Fruit fly (Drosophila melanogaster) whole organism, pupa: ENCODE measurements around the gene Tfb4.

Experiments used
- CG10348 ChIP-seq: fragments of 200-800 bp; sonication (Bioruptor generic); IDR thresholded peaks from 2 replicates; pipeline ENCODE4 v1.3.6; 2022; ENCODE audit warnings: missing biosample characterization, missing genetic modification characterization
- CG12605 ChIP-seq: fragments of 200-800 bp; sonication (Bioruptor generic); IDR thresholded peaks from 2 replicates; pipeline ENCODE4 v1.3.6; 2022; ENCODE audit warnings: missing biosample characterization, missing genetic modification characterization
- CG13204 ChIP-seq: fragments of 200-800 bp; sonication (Bioruptor generic); optimal IDR thresholded peaks from 2 replicates; lab custom pipeline; 2018; ENCODE audit warnings: missing biosample characterization, mild to moderate bottlenecking, missing genetic modification characterization, moderate library complexity
- CG14655 ChIP-seq: fragments of 200-800 bp; sonication (Bioruptor generic); optimal IDR thresholded peaks from 3 replicates; lab custom pipeline; 2017; ENCODE audit warnings: mild to moderate bottlenecking, missing biosample characterization, missing genetic modification reagents, missing genetic modification characterization
- CG15710 ChIP-seq: fragments of 200-800 bp; sonication (Bioruptor generic); optimal IDR thresholded peaks from 2 replicates; lab custom pipeline; 2018; ENCODE audit warnings: missing biosample characterization, mild to moderate bottlenecking, missing genetic modification characterization, moderate library complexity
- CG17806 ChIP-seq: fragments of 200-800 bp; sonication (Bioruptor generic); optimal IDR thresholded peaks from 2 replicates; lab custom pipeline; 2018; ENCODE audit warnings: missing biosample characterization, mild to moderate bottlenecking, missing genetic modification characterization, moderate library complexity
- CG32121 ChIP-seq: fragments of 200-800 bp; sonication (Bioruptor generic); IDR thresholded peaks from 2 replicates; pipeline ENCODE4 v1.3.6; 2022; ENCODE audit warnings: missing biosample characterization, missing genetic modification characterization
- CG34367 ChIP-seq: fragments of 200-800 bp; sonication (Bioruptor generic); optimal IDR thresholded peaks from 2 replicates; lab custom pipeline; 2018; ENCODE audit warnings: missing biosample characterization, mild to moderate bottlenecking, missing genetic modification characterization
- CG4496 ChIP-seq: fragments of 200-800 bp; sonication (Bioruptor generic); IDR thresholded peaks from 3 replicates; pipeline ENCODE4 v1.3.6; 2022; ENCODE audit warnings: missing biosample characterization, missing genetic modification characterization
- CG8159 ChIP-seq: fragments of 200-800 bp; sonication (Bioruptor generic); optimal IDR thresholded peaks from 3 replicates; lab custom pipeline; 2018; ENCODE audit warnings: missing biosample characterization, mild to moderate bottlenecking, missing genetic modification characterization, moderate library complexity
- CG8301 ChIP-seq: fragments of 200-800 bp; sonication (Bioruptor generic); optimal IDR thresholded peaks from 2 replicates; lab custom pipeline; 2018; ENCODE audit warnings: missing biosample characterization, mild to moderate bottlenecking, missing genetic modification characterization
- CG9948 ChIP-seq: fragments of 200-800 bp; sonication (Bioruptor generic); optimal IDR thresholded peaks from 2 replicates; lab custom pipeline; 2018; ENCODE audit warnings: missing biosample characterization, mild to moderate bottlenecking, missing genetic modification characterization, moderate library complexity
- D1 ChIP-seq: fragments of 200-800 bp; sonication (Bioruptor generic); optimal IDR thresholded peaks from 2 replicates; lab custom pipeline; 2018; ENCODE audit warnings: missing biosample characterization, mild to moderate bottlenecking, missing genetic modification characterization, moderate library complexity
- EcR ChIP-seq: fragments of 200-800 bp; sonication (Bioruptor generic); optimal IDR thresholded peaks from 3 replicates; lab custom pipeline; 2019; ENCODE audit warnings: missing biosample characterization, missing genetic modification characterization, mild to moderate bottlenecking, moderate library complexity, missing genetic modification reagents
- Ets98B ChIP-seq: fragments of 200-800 bp; sonication (Bioruptor generic); IDR thresholded peaks from 2 replicates; pipeline ENCODE4 v1.3.6; 2022; ENCODE audit warnings: missing biosample characterization, missing genetic modification characterization
- Pif1A ChIP-seq: fragments of 200-800 bp; sonication (Bioruptor generic); optimal IDR thresholded peaks from 3 replicates; lab custom pipeline; 2016; ENCODE audit warnings: missing biosample characterization, missing genetic modification characterization
- Pif1B ChIP-seq: fragments of 200-800 bp; sonication (Bioruptor generic); optimal IDR thresholded peaks from 3 replicates; lab custom pipeline; 2016; ENCODE audit warnings: missing biosample characterization, missing genetic modification characterization
- Snoo ChIP-seq: fragments of 200-800 bp; sonication (Bioruptor generic); optimal IDR thresholded peaks from 3 replicates; lab custom pipeline; 2017; ENCODE audit warnings: missing biosample characterization, mild to moderate bottlenecking, missing genetic modification characterization, inconsistent platforms
- fd96Ca ChIP-seq: fragments of 200-800 bp; sonication (Bioruptor generic); IDR thresholded peaks from 3 replicates; pipeline ENCODE4 v1.3.6; 2022; ENCODE audit warnings: missing biosample characterization, missing genetic modification characterization
- gl ChIP-seq: fragments of 200-800 bp; sonication (Bioruptor generic); optimal IDR thresholded peaks from 2 replicates; lab custom pipeline; 2018; ENCODE audit warnings: missing biosample characterization, mild to moderate bottlenecking, missing genetic modification characterization
- rn ChIP-seq: fragments of 200-800 bp; sonication (Bioruptor generic); IDR thresholded peaks from 2 replicates; pipeline ENCODE4 v1.3.6; 2022; ENCODE audit warnings: missing biosample characterization, missing genetic modification characterization

Gene Tfb4

dm6 chr2L:1144371-1145360 is 5.8 kb downstream of the Tfb4 start:
- TF ChIP-seq Snoo (peak; percentile 83), CG12605 (GFP tag; lab: Robert Waterston, UW) (no peak), D1 (tag; lab: Kevin White, UChicago) (no peak), CG34367 (tag; lab: Kevin White, UChicago) (peak; percentile 52), CG8301 (no peak), CG15710 (tag; lab: Kevin White, UChicago) (peak; percentile 76), Pif1A (GFP tag; lab: Kevin White, UChicago) (no peak), CG14655 (GFP tag; lab: Kevin White, UChicago) (no peak), CG10348 (GFP tag; lab: Robert Waterston, UW) (no peak), gl (tag; lab: Kevin White, UChicago) (peak; percentile 30), CG32121 (peak; percentile 56; the same call in 1 of the 2 replicates), rn (0 out of 2 replicates have a peak, but pooled peaks have one; percentile 36), fd96Ca (GFP tag; lab: Robert Waterston, UW) (no peak), CG17806 (tag; lab: Kevin White, UChicago) (peak; percentile 70), Ets98B (GFP tag; lab: Robert Waterston, UW) (peak; percentile 54), CG4496 (GFP tag; lab: Robert Waterston, UW) (peak; percentile 64; the same call in 1 of the 3 replicates), EcR (GFP tag; lab: Kevin White, UChicago) (peak; percentile 0), Pif1B (GFP tag; lab: Kevin White, UChicago) (peak; percentile 67), CG8159 (peak; percentile 77), CG13204 (GFP tag; lab: Kevin White, UChicago) (no peak), CG9948 (tag; lab: Kevin White, UChicago) (peak; percentile 64)

- TF ChIP-seq CG9948 (tag; lab: Kevin White, UChicago): no peak
- no peak for TF ChIP-seq CG12605 (GFP tag; lab: Robert Waterston, UW)
- TF ChIP-seq CG17806 (tag; lab: Kevin White, UChicago): no peak
- TF ChIP-seq Pif1A (GFP tag; lab: Kevin White, UChicago): no peak
- no peak for TF ChIP-seq CG8159
- TF ChIP-seq, all 21 proteins: peak for 0
Measured at dm6 chr2L:1143286-1143685, 7.2 kb downstream of the Tfb4 start.

DNA sequence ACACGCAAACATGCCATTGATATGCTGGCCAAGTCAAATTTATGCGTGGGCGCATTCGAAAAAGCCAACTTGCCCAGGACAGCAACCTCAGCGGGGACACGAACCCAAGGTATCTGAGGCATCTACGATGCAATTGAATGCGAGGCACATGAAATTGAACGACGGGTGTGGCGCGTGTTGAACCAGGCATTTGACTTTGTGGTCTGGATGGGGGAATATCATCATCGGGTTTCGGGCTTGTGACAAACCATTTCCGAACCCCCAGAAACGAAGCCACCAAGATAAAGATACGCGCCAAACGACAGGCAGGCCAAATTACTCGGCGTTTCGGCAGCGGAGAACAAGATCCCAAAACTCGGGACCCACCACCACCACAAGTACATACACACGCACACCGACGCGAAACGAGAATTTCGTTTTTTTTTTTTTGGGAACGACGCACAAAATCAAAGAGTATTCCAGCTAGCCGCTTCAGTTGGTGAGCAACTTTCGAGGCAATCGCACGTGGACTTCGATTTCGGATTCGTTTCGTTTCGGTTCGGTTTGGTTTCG is 7.7 kb downstream of the Tfb4 start, which contains the start of gene MFS3:
Gene MFS3 (plus strand): TSS at position 472 of the 552 bp plus-strand sequence.
- TF ChIP-seq CG14655 (GFP tag; lab: Kevin White, UChicago) (no peak), fd96Ca (GFP tag; lab: Robert Waterston, UW) (no peak), CG13204 (GFP tag; lab: Kevin White, UChicago) (no peak), CG34367 (tag; lab: Kevin White, UChicago) (no peak), Ets98B (GFP tag; lab: Robert Waterston, UW) (no peak), CG32121 (no peak), Snoo (no peak), Pif1B (GFP tag; lab: Kevin White, UChicago) (no peak), CG9948 (tag; lab: Kevin White, UChicago) (no peak), CG4496 (GFP tag; lab: Robert Waterston, UW) (peak; percentile 64; the same call in 1 of the 3 replicates), gl (tag; lab: Kevin White, UChicago) (peak; percentile 5), Pif1A (GFP tag; lab: Kevin White, UChicago) (peak; percentile 20), CG12605 (GFP tag; lab: Robert Waterston, UW) (no peak), CG17806 (tag; lab: Kevin White, UChicago) (no peak), CG8159 (no peak)

dm6 chr2L:1136993-1137392 is 13.5 kb downstream of the Tfb4 start:
- TF ChIP-seq CG12605 (GFP tag; lab: Robert Waterston, UW) (peak; percentile 76), CG32121 (no peak), CG8301 (no peak)

dm6 chr2L:1135495-1135894 is 15.0 kb downstream of the Tfb4 start:
- TF ChIP-seq Ets98B (GFP tag; lab: Robert Waterston, UW) (no peak), CG12605 (GFP tag; lab: Robert Waterston, UW) (no peak), CG4496 (GFP tag; lab: Robert Waterston, UW) (no peak), fd96Ca (GFP tag; lab: Robert Waterston, UW) (no peak), CG17806 (tag; lab: Kevin White, UChicago) (no peak), CG14655 (GFP tag; lab: Kevin White, UChicago) (peak; percentile 29), Pif1B (GFP tag; lab: Kevin White, UChicago) (no peak), Pif1A (GFP tag; lab: Kevin White, UChicago) (no peak), CG8159 (peak; percentile 36), gl (tag; lab: Kevin White, UChicago) (no peak), CG9948 (tag; lab: Kevin White, UChicago) (peak; percentile 29), CG15710 (tag; lab: Kevin White, UChicago) (peak; percentile 25)
